Fruit fly (Drosophila melanogaster) S2 (cell line): ENCODE measurements around the gene CG3604.

Source experiments
- CG8478 ChIP-seq: fragments of >200 bp; optimal IDR thresholded peaks from 2 replicates; lab custom pipeline; 2018
- CTCF ChIP-seq, 2 experiments: fragments of >200 bp; optimal IDR thresholded peaks; 2 replicates each; lab custom pipeline; 2018

- TF ChIP-seq CG8478: no peak
- TF ChIP-seq CTCF (optimal IDR thresholded peaks at IDR 0.05; lab: Kevin White, UChicago): no peak
Observed at dm6 chr2L:3737682-3738081, 40.0 kb upstream of the CG3604 start.
